Worm (Caenorhabditis elegans) whole organism, dauer: ENCODE results near the gene clec-247.
"Not testable (repeated sequence)": the region's sequence is repeated elsewhere in the genome, so short reads cannot be mapped to it uniquely, and the experiment has no call there.

ENCODE experiments used
- unc-62 ChIP-seq: sonication (generic microtip); optimal IDR thresholded peaks from 2 replicates; lab custom pipeline; 2017; ENCODE audit warnings: missing biosample characterization, missing genetic modification reagents, missing genetic modification characterization

The clec-247 gene

DNA sequence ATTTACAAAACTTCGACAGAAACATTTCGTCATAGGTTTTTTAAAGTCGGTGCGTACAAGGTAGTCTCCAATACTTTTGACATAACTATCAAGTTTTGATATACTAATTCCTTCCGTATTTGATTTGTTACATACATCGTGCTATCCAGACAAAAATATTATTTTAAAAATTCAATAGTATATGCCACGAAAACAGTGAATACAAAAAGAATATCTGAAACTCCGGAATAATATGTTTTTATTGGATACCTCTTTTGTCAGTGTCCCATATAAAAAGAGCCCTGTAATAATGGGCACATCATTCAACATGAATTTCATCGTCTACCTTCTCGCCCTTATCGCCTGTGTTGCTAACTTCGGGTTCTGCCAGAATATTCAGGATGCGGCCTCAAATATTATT lies 9.6 kb downstream of the clec-247 start, which contains the start of gene Y51A2A.12:
TSS of gene Y51A2A.12 (plus strand) at position 301 of the 400 bp plus-strand sequence.
- TF ChIP-seq unc-62 (GFP tag; lab: Kevin White, UChicago) = no peak

DNA sequence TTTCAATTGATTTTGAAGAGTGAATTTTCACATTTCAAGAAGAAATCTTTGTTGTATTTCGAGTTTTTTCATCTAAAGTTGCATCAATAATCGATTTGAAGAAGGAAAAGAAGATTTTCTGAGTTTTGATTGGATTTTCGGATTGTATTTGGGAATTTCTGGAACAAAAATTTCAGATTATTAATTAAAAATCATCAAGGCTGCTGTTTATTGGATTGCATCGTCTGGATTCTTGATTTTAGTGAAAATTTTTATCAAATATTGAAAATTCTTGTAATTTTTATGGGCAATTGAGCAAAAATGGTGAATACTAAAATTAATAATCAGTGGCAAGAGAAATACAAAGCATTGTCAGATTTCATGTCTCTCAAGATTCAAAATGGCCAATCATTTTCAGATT lies 15.8 kb downstream of the clec-247 start, which contains the start of gene Y51A2A.5:
TSS of gene Y51A2A.5 (plus strand) at position 301 of the 400 bp plus-strand sequence.
- TF ChIP-seq unc-62 (GFP tag; lab: Kevin White, UChicago) = no peak

- TF ChIP-seq unc-62 (GFP tag; lab: Kevin White, UChicago) = no peak
These were observed 16.6 kb downstream of the clec-247 start for ce11 chrV:18299313-18299712.

- not testable (repeated sequence) for TF ChIP-seq unc-62 (GFP tag; lab: Kevin White, UChicago)
These were observed 19.7 kb downstream of the clec-247 start, which contains the start of gene Y51A2A.6 for ce11 chrV:18302414-18302813. Gene Y51A2A.6, plus strand, starts transcription at chrV:18302714.

DNA sequence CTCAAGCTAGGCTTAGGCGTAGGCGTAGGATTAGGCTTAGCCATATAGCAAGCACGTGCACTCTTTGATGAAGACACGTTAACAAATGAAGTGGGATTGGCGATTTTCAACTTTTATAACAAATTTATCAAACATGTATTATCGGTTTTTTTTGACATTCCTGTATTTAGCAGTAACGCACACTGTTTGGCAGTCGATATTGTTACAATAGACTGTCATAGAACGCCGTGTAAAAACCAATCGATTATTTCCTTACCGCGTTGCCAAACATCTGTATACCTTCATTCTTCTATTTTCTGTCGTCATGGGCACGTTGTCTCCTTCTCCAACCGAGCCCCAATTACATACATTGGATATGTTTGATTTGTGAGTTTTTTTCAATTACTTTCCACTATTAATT lies 35.6 kb downstream of the clec-247 start, which contains the start of gene fbxb-119:
TSS of gene fbxb-119 (plus strand) at position 301 of the 400 bp plus-strand sequence.
- no peak for TF ChIP-seq unc-62 (GFP tag; lab: Kevin White, UChicago)

- no peak for TF ChIP-seq unc-62 (GFP tag; lab: Kevin White, UChicago)
These were observed 40.5 kb downstream of the clec-247 start, which contains the start of gene B0462.5 for ce11 chrV:18323231-18323630. Gene B0462.5, minus strand, starts transcription at chrV:18323331.

- TF ChIP-seq unc-62 (GFP tag; lab: Kevin White, UChicago) = no peak
These were observed 41.8 kb downstream of the clec-247 start for ce11 chrV:18324525-18324924.

DNA sequence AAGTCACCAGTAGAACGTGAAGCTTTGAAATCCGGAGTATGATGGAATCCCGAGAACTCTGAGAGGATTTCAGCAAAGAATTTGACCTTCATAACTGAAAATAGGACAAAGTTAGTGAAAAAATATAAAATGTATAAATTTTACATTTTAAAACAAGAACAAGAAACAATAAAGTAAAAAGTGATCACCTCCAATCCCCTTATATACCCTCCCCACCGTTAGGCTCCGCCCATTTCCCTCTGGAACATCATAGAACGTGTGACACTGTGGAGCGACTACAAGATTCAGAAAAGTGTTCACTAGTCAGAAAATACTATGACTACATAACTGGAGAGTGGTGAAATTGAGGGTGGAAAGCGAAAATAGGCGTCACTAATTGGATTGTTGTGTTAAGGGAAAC lies 48.4 kb downstream of the clec-247 start, which contains the start of gene B0462.4:
TSS of gene B0462.4 (minus strand) at position 101 of the 400 bp plus-strand sequence.
- TF ChIP-seq unc-62 (GFP tag; lab: Kevin White, UChicago) = no peak
